Fruit fly (Drosophila melanogaster): Measurements from ENCODE around the gene woc.

woc gene

DNA sequence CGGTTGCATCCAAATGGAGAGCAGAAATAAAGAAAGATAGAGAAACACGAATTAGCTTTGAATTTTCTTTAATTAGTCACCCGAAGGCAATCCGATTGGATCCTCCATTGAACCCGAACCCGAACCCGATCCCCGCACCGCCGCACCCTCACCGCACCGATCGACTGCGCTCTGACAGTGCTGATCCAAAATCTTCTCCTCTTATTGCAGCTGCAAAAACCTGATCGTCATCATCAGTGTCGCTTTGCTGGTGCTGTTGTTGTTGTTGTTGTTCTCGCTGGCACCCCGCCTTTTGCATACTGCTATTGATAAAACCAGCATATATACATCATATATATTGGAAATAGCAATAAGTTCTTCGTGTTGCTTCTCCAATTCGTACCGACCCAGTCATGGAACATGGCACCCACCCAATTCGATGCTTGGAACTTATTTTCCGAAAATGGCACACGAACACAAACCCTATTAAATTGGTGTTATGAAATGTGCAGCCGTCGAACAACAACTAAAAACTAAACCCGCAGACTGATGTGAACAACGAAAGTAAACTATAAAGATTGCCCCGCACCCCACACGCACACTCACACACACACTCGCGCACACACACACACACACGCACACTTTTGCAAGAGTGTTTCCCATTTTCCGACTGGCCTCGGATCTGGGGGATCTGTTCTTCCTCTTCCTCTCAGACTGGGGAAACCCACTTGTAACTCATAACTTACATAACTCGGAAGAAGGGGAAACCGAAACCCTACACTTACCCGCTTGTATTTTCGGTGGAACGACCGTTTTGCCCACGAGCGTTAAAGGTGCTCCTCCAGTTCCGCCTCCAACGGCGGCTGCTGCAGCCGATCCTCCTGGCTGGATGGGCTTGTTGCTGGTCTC lies 6.8 kb upstream of the woc start:
- TF ChIP-seq CG8301 (tag; optimal IDR thresholded peaks at IDR 0.05) (no peak), Snoo (tag; optimal IDR thresholded peaks at IDR 0.05) (no peak), CG8159 (tag; optimal IDR thresholded peaks at IDR 0.05) (no peak), CG12605 (GFP tag; IDR thresholded peaks at IDR 0.05) (0 out of 2 replicates have a peak, but pooled peaks have one; percentile 14), CG9948 (tag; optimal IDR thresholded peaks at IDR 0.05) (no peak), D1 (tag; optimal IDR thresholded peaks at IDR 0.05) (no peak), CG15710 (tag; optimal IDR thresholded peaks at IDR 0.05) (no peak), rn (GFP tag; IDR thresholded peaks at IDR 0.05) (no peak), fd96Ca (GFP tag; IDR thresholded peaks at IDR 0.05) (no peak), Ets98B (GFP tag; IDR thresholded peaks at IDR 0.05) (peak; percentile 22; the same call in 1 of the 2 replicates), CG17806 (tag; optimal IDR thresholded peaks at IDR 0.05) (no peak), gl (tag; optimal IDR thresholded peaks at IDR 0.05) (no peak), Pif1B (GFP tag; optimal IDR thresholded peaks at IDR 0.05) (no peak), CG13204 (GFP tag; optimal IDR thresholded peaks at IDR 0.05) (peak; percentile 6), CG10348 (GFP tag; IDR thresholded peaks at IDR 0.05) (no peak), EcR (GFP tag; optimal IDR thresholded peaks at IDR 0.05) (peak; percentile 73)

DNA sequence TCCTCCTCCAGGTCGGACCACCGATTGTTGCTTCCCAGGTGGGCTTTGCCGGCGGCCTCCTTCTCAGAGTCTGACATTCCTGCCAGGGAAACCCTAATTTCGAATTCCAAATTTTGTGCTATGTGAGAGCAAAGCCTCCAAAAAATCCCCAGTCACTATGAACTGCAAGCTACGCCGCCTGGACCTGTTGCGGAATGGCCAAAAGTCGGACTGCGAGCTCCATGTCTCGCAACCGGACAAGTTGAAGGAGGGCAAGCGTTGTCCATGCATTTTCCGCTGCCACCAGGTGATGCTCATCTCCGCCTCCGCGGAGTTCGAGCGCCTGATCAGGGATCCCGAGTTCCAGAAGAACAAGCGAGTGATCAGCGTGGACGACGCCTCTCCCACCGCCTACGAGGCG lies 1.5 kb upstream of the woc start, which contains the start of the genes CG14262 and CG14260:
Gene CG14262 (minus strand): TSS at position 101 of the 400 bp plus-strand sequence.
Gene CG14260 (plus strand): TSS at position 128 of the 400 bp plus-strand sequence.
- TF ChIP-seq CG10348 (GFP tag; IDR thresholded peaks at IDR 0.05) (no peak), EcR (GFP tag; optimal IDR thresholded peaks at IDR 0.05) (no peak), rn (GFP tag; IDR thresholded peaks at IDR 0.05) (no peak), CG15710 (tag; optimal IDR thresholded peaks at IDR 0.05) (no peak), CG34367 (tag; optimal IDR thresholded peaks at IDR 0.05) (no peak), Snoo (tag; optimal IDR thresholded peaks at IDR 0.05) (no peak), fd96Ca (GFP tag; IDR thresholded peaks at IDR 0.05) (no peak), CG9948 (tag; optimal IDR thresholded peaks at IDR 0.05) (no peak), CG14655 (GFP tag; optimal IDR thresholded peaks at IDR 0.05) (no peak), gl (tag; optimal IDR thresholded peaks at IDR 0.05) (no peak)

DNA sequence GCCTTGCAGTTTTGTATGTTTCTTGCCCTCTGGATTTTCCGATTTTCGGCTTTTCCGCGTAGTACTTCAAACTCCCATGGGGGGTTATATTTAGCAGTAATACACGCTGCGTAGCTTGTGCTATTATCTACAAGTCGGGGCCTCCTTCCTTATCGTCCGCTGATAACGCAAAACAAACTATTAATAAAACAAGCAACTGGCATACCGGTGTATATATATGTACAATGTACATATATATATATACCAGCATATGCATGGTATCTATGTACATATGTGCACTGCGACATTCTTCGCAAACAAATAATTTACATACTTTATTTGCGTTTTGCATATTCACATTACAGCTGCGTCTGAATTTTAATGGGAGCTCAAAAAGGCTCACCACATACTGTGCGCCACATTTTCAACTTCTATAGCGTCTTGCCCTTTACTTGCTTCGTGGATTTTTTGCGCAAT lies 9.9 kb downstream of the woc start:
- no peak for TF ChIP-seq CG15710 (tag; optimal IDR thresholded peaks at IDR 0.05)
- TF ChIP-seq Pif1B (GFP tag; optimal IDR thresholded peaks at IDR 0.05): no peak
- no peak for TF ChIP-seq fd96Ca (GFP tag; IDR thresholded peaks at IDR 0.05)
- no peak for TF ChIP-seq CG14655 (GFP tag; optimal IDR thresholded peaks at IDR 0.05)
- TF ChIP-seq CG8301 (tag; optimal IDR thresholded peaks at IDR 0.05): no peak
- TF ChIP-seq EcR (GFP tag; optimal IDR thresholded peaks at IDR 0.05): peak; percentile 24
- TF ChIP-seq CG34367 (tag; optimal IDR thresholded peaks at IDR 0.05): peak; percentile 19
- no peak for TF ChIP-seq Ets98B (GFP tag; IDR thresholded peaks at IDR 0.05)

DNA sequence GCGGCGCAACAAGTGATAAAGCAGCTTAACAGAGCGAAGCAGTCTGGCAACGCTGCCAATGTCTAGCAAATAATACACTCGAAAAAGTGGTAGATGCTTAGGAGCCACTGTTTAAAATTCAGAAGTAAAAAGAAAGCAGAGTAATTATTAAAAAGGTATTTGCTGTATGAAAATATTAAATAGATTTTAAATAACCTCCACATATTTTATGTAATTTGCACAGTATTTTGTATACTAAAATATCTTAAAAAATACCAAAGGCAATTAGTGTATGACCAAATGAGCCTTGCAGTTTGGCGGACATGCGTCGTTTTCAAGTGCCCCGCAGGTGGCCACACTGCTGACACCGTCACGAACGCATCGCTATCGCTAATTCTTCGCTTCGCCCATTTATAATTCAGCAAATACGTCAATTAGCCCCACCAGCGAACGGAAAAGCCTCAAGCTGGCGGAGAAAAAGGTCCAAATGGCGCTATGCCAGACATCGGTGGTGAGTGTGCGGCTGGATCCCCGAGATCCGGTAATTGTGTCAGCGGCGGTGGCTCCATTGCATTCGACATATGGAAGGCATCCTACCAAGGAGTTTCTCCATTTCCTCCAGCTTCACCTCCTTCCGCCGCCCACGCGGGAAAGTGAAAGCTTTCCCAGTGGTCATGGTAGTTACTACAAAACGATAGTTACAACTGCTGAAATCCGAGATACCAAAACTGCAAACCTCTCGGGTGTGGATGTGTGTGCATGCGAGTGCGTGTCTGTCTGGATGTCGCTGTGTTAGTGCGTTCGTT lies 10.5 kb downstream of the woc start, which contains the start of gene pll:
Gene pll (minus strand): TSS at position 47 of the 785 bp plus-strand sequence.
- peak; percentile 71 for TF ChIP-seq CG34367 (tag; optimal IDR thresholded peaks at IDR 0.05)
- TF ChIP-seq EcR (GFP tag; optimal IDR thresholded peaks at IDR 0.05): peak; percentile 59
- TF ChIP-seq CG4496 (GFP tag; IDR thresholded peaks at IDR 0.05): peak; percentile 94
- TF ChIP-seq rn (GFP tag; IDR thresholded peaks at IDR 0.05): peak; percentile 70; the same call in 1 of the 2 replicates
- TF ChIP-seq Pif1A (GFP tag; optimal IDR thresholded peaks at IDR 0.05): no peak
- peak; percentile 85 for TF ChIP-seq CG32121 (GFP tag; IDR thresholded peaks at IDR 0.05)
- TF ChIP-seq CG8159 (tag; optimal IDR thresholded peaks at IDR 0.05): peak; percentile 75
- peak; percentile 72 for TF ChIP-seq Snoo (tag; optimal IDR thresholded peaks at IDR 0.05)
- TF ChIP-seq gl (tag; optimal IDR thresholded peaks at IDR 0.05): no peak
- peak; percentile 90 for TF ChIP-seq CG12605 (GFP tag; IDR thresholded peaks at IDR 0.05)
- TF ChIP-seq CG13204 (GFP tag; optimal IDR thresholded peaks at IDR 0.05): no peak
- peak; percentile 64 for TF ChIP-seq CG8301 (tag; optimal IDR thresholded peaks at IDR 0.05)
- TF ChIP-seq CG9948 (tag; optimal IDR thresholded peaks at IDR 0.05): peak; percentile 64
- no peak for TF ChIP-seq D1 (tag; optimal IDR thresholded peaks at IDR 0.05)
- TF ChIP-seq CG10348 (GFP tag; IDR thresholded peaks at IDR 0.05): 0 out of 2 replicates have a peak, but pooled peaks have one; percentile 50
- TF ChIP-seq fd96Ca (GFP tag; IDR thresholded peaks at IDR 0.05): peak; percentile 79
- peak; percentile 88 for TF ChIP-seq Ets98B (GFP tag; IDR thresholded peaks at IDR 0.05)
- TF ChIP-seq Pif1B (GFP tag; optimal IDR thresholded peaks at IDR 0.05): no peak
- peak; percentile 76 for TF ChIP-seq CG17806 (tag; optimal IDR thresholded peaks at IDR 0.05)
- TF ChIP-seq CG14655 (GFP tag; optimal IDR thresholded peaks at IDR 0.05): no peak
- TF ChIP-seq CG15710 (tag; optimal IDR thresholded peaks at IDR 0.05): peak; percentile 75

DNA sequence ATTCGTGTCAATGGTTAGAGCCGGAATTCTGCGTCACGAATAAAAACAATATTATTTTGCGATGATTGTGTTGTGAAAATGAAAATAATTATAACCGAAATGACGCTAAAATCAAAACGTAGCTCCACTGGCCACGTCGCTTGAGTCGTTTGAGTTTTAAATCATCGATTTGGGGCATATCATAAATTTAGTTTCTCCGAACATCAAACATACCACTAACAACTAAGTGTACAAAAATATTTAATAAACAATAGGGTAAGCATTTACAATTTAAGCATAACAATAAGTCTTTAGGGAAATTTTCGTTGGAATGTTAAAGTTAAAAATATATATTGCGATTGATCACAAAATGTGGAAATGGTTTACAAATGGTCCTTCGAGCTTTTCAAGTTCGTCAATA lies 12.9 kb downstream of the woc start, which contains the start of the genes TTLL6B and TfIIA-L:
Gene TTLL6B (minus strand): TSS at position 101 of the 400 bp plus-strand sequence.
Gene TfIIA-L (plus strand): TSS at position 206 of the 400 bp plus-strand sequence.
- TF ChIP-seq CG13204 (GFP tag; optimal IDR thresholded peaks at IDR 0.05) (no peak), Snoo (tag; optimal IDR thresholded peaks at IDR 0.05) (no peak), CG15710 (tag; optimal IDR thresholded peaks at IDR 0.05) (no peak), CG4496 (GFP tag; IDR thresholded peaks at IDR 0.05) (no peak), rn (GFP tag; IDR thresholded peaks at IDR 0.05) (no peak), CG34367 (tag; optimal IDR thresholded peaks at IDR 0.05) (no peak), D1 (tag; optimal IDR thresholded peaks at IDR 0.05) (no peak), CG12605 (GFP tag; IDR thresholded peaks at IDR 0.05) (no peak)
